Worm (Caenorhabditis elegans) whole organism, L3 larva: ENCODE data around the gene daam-1.

Experiments used
- R02D3.7 ChIP-seq: fragments of 150-350 bp; optimal IDR thresholded peaks from 2 replicates; lab custom pipeline; 2014; ENCODE audit warnings: missing biosample characterization, missing genetic modification characterization
- aly-2 ChIP-seq: fragments of 150-350 bp; optimal IDR thresholded peaks from 2 replicates; lab custom pipeline; 2014; ENCODE audit warnings: missing biosample characterization, missing genetic modification characterization
- ama-1 ChIP-seq: fragments of 150-350 bp; optimal IDR thresholded peaks from 2 replicates; lab custom pipeline; 2018
- ceh-28 ChIP-seq: fragments of 150-350 bp; optimal IDR thresholded peaks from 2 replicates; lab custom pipeline; 2014; ENCODE audit warnings: missing biosample characterization, missing genetic modification reagents, missing genetic modification characterization
- ceh-82 ChIP-seq: fragments of 150-350 bp; optimal IDR thresholded peaks from 2 replicates; lab custom pipeline; 2014; ENCODE audit warnings: missing biosample characterization, missing genetic modification characterization
- elt-1 ChIP-seq: fragments of 150-350 bp; optimal IDR thresholded peaks from 2 replicates; lab custom pipeline; 2014; ENCODE audit warnings: missing biosample characterization, missing genetic modification characterization
- elt-2 ChIP-seq: sonication (generic microtip); optimal IDR thresholded peaks from 2 replicates; lab custom pipeline; 2016; ENCODE audit warnings: missing genetic modification reagents, mild to moderate bottlenecking, missing genetic modification characterization, missing compliant biosample characterization
- elt-3 ChIP-seq, 3 experiments: fragments of 150-350 bp in 1 of 3; sonication (generic microtip) in 2 of 3; optimal IDR thresholded peaks; 2 replicates in 2 of 3; 4 replicates in 1 of 3; lab custom pipeline; 2014 to 2017; ENCODE audit warnings: missing biosample characterization in 3 of 3, missing genetic modification characterization in 3 of 3
- eor-1 ChIP-seq, 2 experiments: fragments of 150-350 bp; optimal IDR thresholded peaks; 2 replicates each; lab custom pipeline; 2014 to 2018; ENCODE audit warnings: missing biosample characterization in 2 of 2, missing genetic modification characterization in 2 of 2
- fkh-10 ChIP-seq: sonication (generic microtip); optimal IDR thresholded peaks from 2 replicates; lab custom pipeline; 2017; ENCODE audit warnings: missing biosample characterization, missing genetic modification reagents, missing genetic modification characterization
- fkh-2 ChIP-seq: fragments of 150-350 bp; optimal IDR thresholded peaks from 2 replicates; lab custom pipeline; 2014; ENCODE audit warnings: missing biosample characterization, missing genetic modification reagents, missing genetic modification characterization
- jun-1 ChIP-seq: fragments of 150-350 bp; optimal IDR thresholded peaks from 2 replicates; lab custom pipeline; 2014; ENCODE audit warnings: missing biosample characterization, missing genetic modification reagents, missing genetic modification characterization
- lin-39 ChIP-seq: fragments of 150-350 bp; optimal IDR thresholded peaks from 2 replicates; lab custom pipeline; 2018; ENCODE audit warnings: missing biosample characterization, missing genetic modification reagents, missing genetic modification characterization
- lsy-12 ChIP-seq: sonication (generic microtip); optimal IDR thresholded peaks from 2 replicates; lab custom pipeline; 2016; ENCODE audit warnings: mild to moderate bottlenecking, missing genetic modification characterization, missing compliant biosample characterization
- mml-1 ChIP-seq: fragments of 150-350 bp; sonication (generic microtip); optimal IDR thresholded peaks from 3 replicates; lab custom pipeline; 2014; ENCODE audit warnings: missing biosample characterization, missing genetic modification characterization
- nfya-1 ChIP-seq: sonication (generic microtip); optimal IDR thresholded peaks from 2 replicates; lab custom pipeline; 2017; ENCODE audit warnings: missing genetic modification characterization, mild to moderate bottlenecking, missing compliant biosample characterization, antibody characterized with exemption, moderate library complexity; ENCODE audit not compliant: insufficient read depth
- nhr-11 ChIP-seq: fragments of 150-350 bp; optimal IDR thresholded peaks from 2 replicates; lab custom pipeline; 2014; ENCODE audit warnings: missing biosample characterization, missing genetic modification characterization
- nhr-12 ChIP-seq: fragments of 150-350 bp; optimal IDR thresholded peaks from 2 replicates; lab custom pipeline; 2014; ENCODE audit warnings: missing biosample characterization, missing genetic modification characterization
- nhr-23 ChIP-seq: fragments of 150-350 bp; optimal IDR thresholded peaks from 2 replicates; lab custom pipeline; 2014; ENCODE audit warnings: missing biosample characterization, missing genetic modification reagents, missing genetic modification characterization
- nhr-237 ChIP-seq: fragments of 150-350 bp; optimal IDR thresholded peaks from 2 replicates; lab custom pipeline; 2014; ENCODE audit warnings: missing biosample characterization, missing genetic modification characterization
- nhr-25 ChIP-seq: sonication (generic microtip); optimal IDR thresholded peaks from 2 replicates; lab custom pipeline; 2017; ENCODE audit warnings: missing biosample characterization, missing genetic modification characterization
- nhr-28 ChIP-seq: fragments of 150-350 bp; optimal IDR thresholded peaks from 2 replicates; lab custom pipeline; 2014; ENCODE audit warnings: missing biosample characterization, missing genetic modification characterization
- nhr-43 ChIP-seq: sonication (generic microtip); optimal IDR thresholded peaks from 2 replicates; lab custom pipeline; 2016; ENCODE audit warnings: mild to moderate bottlenecking, missing genetic modification characterization, missing compliant biosample characterization; ENCODE audit not compliant: poor library complexity, severe bottlenecking
- nhr-67 ChIP-seq: fragments of 150-350 bp; optimal IDR thresholded peaks from 2 replicates; lab custom pipeline; 2014; ENCODE audit warnings: missing biosample characterization, missing genetic modification characterization
- nhr-77 ChIP-seq: fragments of 150-350 bp; optimal IDR thresholded peaks from 2 replicates; lab custom pipeline; 2014; ENCODE audit warnings: missing biosample characterization, missing genetic modification characterization
- pha-4 ChIP-seq: fragments of 150-350 bp; optimal IDR thresholded peaks from 2 replicates; lab custom pipeline; 2014; ENCODE audit warnings: missing biosample characterization, missing genetic modification reagents, missing genetic modification characterization
- sea-2 ChIP-seq: fragments of 150-350 bp; sonication (generic microtip); optimal IDR thresholded peaks from 4 replicates; lab custom pipeline; 2014; ENCODE audit warnings: missing biosample characterization, missing genetic modification reagents, missing genetic modification characterization
- skn-1 ChIP-seq: fragments of 150-350 bp; optimal IDR thresholded peaks from 2 replicates; lab custom pipeline; 2014; ENCODE audit warnings: missing biosample characterization, missing genetic modification characterization
- snpc-4 ChIP-seq: fragments of 150-350 bp; optimal IDR thresholded peaks from 2 replicates; lab custom pipeline; 2014; ENCODE audit warnings: missing biosample characterization, missing genetic modification characterization
- unc-39 ChIP-seq: sonication (generic microtip); optimal IDR thresholded peaks from 4 replicates; lab custom pipeline; 2017; ENCODE audit warnings: missing biosample characterization, missing genetic modification characterization
- unc-62 ChIP-seq: fragments of 150-350 bp; sonication (generic microtip); optimal IDR thresholded peaks from 4 replicates; lab custom pipeline; 2014; ENCODE audit warnings: missing biosample characterization, missing genetic modification reagents, missing genetic modification characterization
- ztf-11 ChIP-seq: fragments of 150-350 bp; optimal IDR thresholded peaks from 2 replicates; lab custom pipeline; 2014; ENCODE audit warnings: missing biosample characterization, missing genetic modification characterization
- ztf-4 ChIP-seq: fragments of 150-350 bp; optimal IDR thresholded peaks from 2 replicates; lab custom pipeline; 2014; ENCODE audit warnings: missing biosample characterization, missing genetic modification characterization

The daam-1 gene

DNA sequence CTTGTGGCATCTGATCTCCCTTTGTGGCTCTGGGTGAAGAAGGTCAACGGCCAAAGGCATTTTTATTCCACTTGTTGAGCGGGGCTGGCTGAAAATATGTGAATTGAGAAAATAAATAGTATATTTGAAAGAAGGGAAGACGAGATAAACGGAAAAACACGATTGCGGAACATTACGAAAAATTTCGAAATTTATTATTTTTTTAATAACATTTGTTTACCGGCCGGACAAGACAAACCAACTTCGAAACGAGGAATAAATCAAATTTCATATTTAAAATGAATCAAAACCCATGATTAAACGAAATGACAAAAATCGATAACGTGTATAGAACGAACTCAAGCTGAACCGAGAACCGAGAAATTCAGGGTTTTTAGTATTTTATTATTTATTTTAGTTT, 20.3 kb upstream of the daam-1 start, which contains the start of gene rps-27:
Gene rps-27, minus strand, starts transcription at position 101 of the 400 bp plus-strand sequence.
- TF ChIP-seq sea-2 (GFP tag; lab: Kevin White, UChicago) (no peak), nhr-67 (tag; lab: Kevin White, UChicago) (no peak), nfya-1 (tag; lab: Kevin White, UChicago) (no peak), jun-1 (tag; lab: Kevin White, UChicago) (no peak), nhr-237 (tag; lab: Kevin White, UChicago) (no peak), ceh-82 (tag; lab: Kevin White, UChicago) (no peak), nhr-23 (tag; lab: Kevin White, UChicago) (no peak), lin-39 (no peak), nhr-12 (tag; lab: Kevin White, UChicago) (no peak), pha-4 (tag; lab: Kevin White, UChicago) (no peak)

DNA sequence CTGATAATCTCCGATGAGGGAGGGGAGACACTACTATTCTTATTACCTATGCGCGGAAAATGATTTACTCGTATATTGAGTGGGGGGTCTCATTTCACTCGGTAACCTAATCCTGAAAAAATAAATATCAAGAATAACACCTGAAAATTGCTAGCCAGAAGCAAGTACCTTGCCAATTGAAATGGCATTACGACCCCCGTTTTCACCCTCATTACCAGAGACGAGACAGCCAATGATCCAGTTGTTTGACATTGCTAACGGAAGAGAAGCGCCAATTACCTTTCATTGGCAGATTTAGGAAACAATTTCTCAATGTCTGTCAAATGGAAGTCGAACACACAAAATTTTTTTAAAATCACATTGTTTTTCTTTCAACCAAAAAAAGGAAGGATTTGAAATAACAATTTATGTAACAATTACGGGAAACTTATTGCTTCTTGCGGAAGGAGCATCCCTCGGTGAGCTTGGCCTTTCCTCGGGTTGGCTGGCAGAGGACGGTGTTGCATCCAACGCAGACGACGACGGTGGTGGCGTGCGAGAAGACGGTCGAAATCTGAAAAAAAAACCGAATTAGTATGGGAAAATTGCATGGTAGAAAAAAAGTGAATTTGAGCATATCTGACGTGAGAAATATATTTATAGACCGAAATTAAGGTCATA, 19.5 kb upstream of the daam-1 start:
- TF ChIP-seq eor-1 (tag; optimal IDR thresholded peaks at IDR 0.05; lab: Kevin White, UChicago) (no peak), ama-1 (lab: Kevin White, UChicago) (no peak), skn-1 (tag; lab: Kevin White, UChicago) (no peak), aly-2 (no peak), nfya-1 (tag; lab: Kevin White, UChicago) (no peak), nhr-11 (no peak)

DNA sequence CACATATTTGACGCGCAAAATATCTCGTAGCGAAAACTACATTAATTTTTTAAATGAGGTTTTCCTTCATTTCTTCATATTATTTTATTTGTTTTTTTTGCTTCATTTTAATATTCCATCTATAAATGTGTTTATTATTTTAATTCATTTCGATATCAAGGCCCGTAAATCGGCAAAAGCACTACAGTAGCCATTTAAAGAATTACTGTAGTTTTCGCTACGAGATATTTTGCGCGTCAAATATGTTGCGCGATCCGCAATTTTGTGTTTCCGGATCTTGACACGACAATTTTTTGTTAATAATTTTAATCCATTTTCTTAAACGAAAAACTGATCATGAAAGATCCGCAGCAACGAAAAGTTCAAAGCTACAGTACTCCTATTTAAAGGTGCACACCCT, 18.5 kb upstream of the daam-1 start:
- no peak for TF ChIP-seq nhr-43 (tag; lab: Kevin White, UChicago)
- no peak for TF ChIP-seq nhr-25 (tag; lab: Kevin White, UChicago)
- TF ChIP-seq ceh-82 (tag; lab: Kevin White, UChicago) = no peak
- no peak for TF ChIP-seq R02D3.7 (tag; lab: Kevin White, UChicago)
- TF ChIP-seq sea-2 (GFP tag; lab: Kevin White, UChicago) = no peak
- no peak for TF ChIP-seq nhr-23 (tag; lab: Kevin White, UChicago)
- no peak for TF ChIP-seq elt-1 (tag; lab: Kevin White, UChicago)
- TF ChIP-seq, all 47 proteins: peak for 0

DNA sequence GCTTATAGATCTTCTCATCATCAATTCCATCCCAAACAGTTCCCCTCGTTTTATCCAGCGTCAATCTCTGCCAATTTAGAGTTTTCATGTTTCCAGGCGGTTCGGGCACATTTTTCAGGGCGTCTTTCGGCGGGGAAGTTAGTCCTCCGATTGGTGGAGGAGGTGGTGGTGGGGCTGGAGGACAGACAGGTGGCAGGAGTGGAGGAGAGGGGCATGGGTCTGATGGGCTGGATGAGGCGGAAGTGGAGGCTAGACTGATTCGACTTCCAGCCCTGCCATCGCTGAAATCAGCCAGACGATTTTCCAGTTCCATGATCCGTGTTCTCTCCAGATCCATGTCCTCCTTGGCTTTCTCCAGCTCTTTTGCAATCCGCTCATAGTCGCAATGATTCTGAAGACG, 15.5 kb downstream of the daam-1 start:
- TF ChIP-seq nhr-237 (tag; lab: Kevin White, UChicago) = no peak
- TF ChIP-seq elt-3 (tag; optimal IDR thresholded peaks at IDR 0.05; lab: Kevin White, UChicago) = no peak
- TF ChIP-seq ztf-11 (tag; lab: Kevin White, UChicago) = no peak
- no peak for TF ChIP-seq nhr-23 (tag; lab: Kevin White, UChicago)
- no peak for TF ChIP-seq pha-4 (tag; lab: Kevin White, UChicago)
- no peak for TF ChIP-seq elt-1 (tag; lab: Kevin White, UChicago)
- TF ChIP-seq skn-1 (tag; lab: Kevin White, UChicago) = no peak
- no peak for TF ChIP-seq unc-39 (tag; lab: Kevin White, UChicago)
- TF ChIP-seq elt-2 (tag; lab: Kevin White, UChicago) = no peak
- TF ChIP-seq jun-1 (tag; lab: Kevin White, UChicago) = no peak
- TF ChIP-seq, all 47 proteins: peak for 0

DNA sequence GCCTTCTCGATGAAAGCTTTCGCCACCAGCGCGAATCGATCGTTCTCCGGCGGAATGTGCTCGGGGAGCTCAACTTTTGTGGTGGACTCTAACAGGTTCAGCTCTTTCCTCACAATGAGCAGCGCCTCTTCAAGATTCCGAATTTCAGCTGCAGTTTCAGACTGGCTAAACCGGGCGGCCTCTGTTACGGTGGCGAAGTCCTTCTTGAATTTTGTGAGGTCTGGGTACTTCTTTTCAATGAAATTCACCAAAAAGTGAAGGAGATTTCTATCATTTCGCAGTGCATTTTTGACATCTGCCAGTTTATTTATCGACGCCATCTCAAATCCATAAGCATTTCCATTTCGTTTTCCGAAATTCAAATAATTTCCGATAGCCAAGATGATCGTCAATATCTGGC, 17.1 kb downstream of the daam-1 start:
- TF ChIP-seq elt-1 (tag; lab: Kevin White, UChicago) = no peak
- TF ChIP-seq nhr-237 (tag; lab: Kevin White, UChicago) = no peak
- no peak for TF ChIP-seq unc-39 (tag; lab: Kevin White, UChicago)
- no peak for TF ChIP-seq snpc-4 (tag; lab: Kevin White, UChicago)
- no peak for TF ChIP-seq mml-1 (tag; lab: Kevin White, UChicago)
- TF ChIP-seq ceh-28 = no peak
- no peak for TF ChIP-seq nhr-77 (tag; lab: Kevin White, UChicago)

DNA sequence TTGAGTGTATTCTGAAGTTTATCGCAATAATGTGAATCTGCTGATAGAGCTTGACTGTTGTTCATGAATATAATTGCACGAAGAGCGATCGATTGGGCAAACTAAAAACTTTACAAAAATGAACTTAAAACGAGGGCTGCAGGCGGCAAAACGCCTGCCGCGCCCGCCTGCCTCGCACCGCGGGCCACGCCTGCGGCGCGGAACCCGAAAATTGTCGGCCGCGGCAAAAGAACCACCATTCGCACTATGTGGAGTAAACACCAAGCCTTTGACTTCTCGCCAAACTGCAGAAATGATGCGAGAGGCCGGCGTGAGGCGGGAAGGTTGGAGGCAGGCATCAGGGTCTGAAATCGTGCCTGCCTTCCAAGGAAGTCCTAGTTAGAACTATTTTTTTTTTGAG, 19.7 kb downstream of the daam-1 start:
- TF ChIP-seq ztf-4 (no peak), lsy-12 (tag; lab: Kevin White, UChicago) (no peak), fkh-10 (GFP tag; lab: Kevin White, UChicago) (no peak), skn-1 (tag; lab: Kevin White, UChicago) (no peak), nfya-1 (tag; lab: Kevin White, UChicago) (no peak), nhr-28 (tag; lab: Kevin White, UChicago) (no peak), fkh-2 (tag; lab: Kevin White, UChicago) (no peak), unc-62 (no peak), nhr-77 (tag; lab: Kevin White, UChicago) (no peak)
